Worm (Caenorhabditis elegans): Measurements from ENCODE around the gene R02D5.24.

ce11 chrV:14540932-14541331, 39.8 kb downstream of the R02D5.24 start:
- TF ChIP-seq med-1 (GFP tag; optimal IDR thresholded peaks at IDR 0.05; ENCODE audit: insufficient read depth) (no peak), klf-2 (GFP tag; conservative IDR thresholded peaks at IDR 0.05) (no peak), T22C8.4 (GFP tag; IDR thresholded peaks at IDR 0.05) (no peak)

All from whole organism, midembryonic.